Worm (Caenorhabditis elegans) whole organism, L4 larva: ENCODE results near the gene R09A8.5.
"Not testable (repeated sequence)": the region's sequence is repeated elsewhere in the genome, so short reads cannot be mapped to it uniquely, and the experiment has no call there.

Source experiments
- aha-1 ChIP-seq: fragments of 150-350 bp; peaks from one replicate; lab custom pipeline; 2014; ENCODE audit warnings: missing biosample characterization, missing genetic modification characterization
- ceh-44 ChIP-seq: fragments of 200-800 bp; sonication (Bioruptor generic); IDR thresholded peaks from 2 replicates; pipeline ENCODE4 v1.3.6; 2022; ENCODE audit warnings: missing genetic modification reagents, missing genetic modification characterization, missing compliant biosample characterization
- ces-1 ChIP-seq: fragments of 150-350 bp; sonication (generic microtip); optimal IDR thresholded peaks from 4 replicates; lab custom pipeline; 2014; ENCODE audit warnings: missing biosample characterization, missing genetic modification reagents, missing genetic modification characterization
- egl-27 ChIP-seq: sonication (generic microtip); optimal IDR thresholded peaks from 3 replicates; lab custom pipeline; 2017; ENCODE audit warnings: missing biosample characterization, missing genetic modification reagents, missing genetic modification characterization
- fkh-10 ChIP-seq: fragments of 150-350 bp; optimal IDR thresholded peaks from 2 replicates; lab custom pipeline; 2014; ENCODE audit warnings: missing biosample characterization, missing genetic modification reagents, missing genetic modification characterization
- lin-15B ChIP-seq: fragments of 150-350 bp; sonication (generic microtip); optimal IDR thresholded peaks from 3 replicates; lab custom pipeline; 2014; ENCODE audit warnings: missing biosample characterization, missing genetic modification characterization
- mdl-1 ChIP-seq, 2 experiments: fragments of 150-350 bp in 1 of 2; sonication (generic microtip) in 1 of 2; optimal IDR thresholded peaks; 2 replicates each; lab custom pipeline; 2014 to 2017; ENCODE audit warnings: missing biosample characterization in 2 of 2, missing genetic modification characterization in 2 of 2
- mes-2 ChIP-seq: sonication (generic microtip); optimal IDR thresholded peaks from 2 replicates; lab custom pipeline; 2016; ENCODE audit warnings: missing genotype, mild to moderate bottlenecking, missing genetic modification characterization, missing compliant biosample characterization; ENCODE audit not compliant: poor library complexity, severe bottlenecking
- nhr-102 ChIP-seq: sonication (generic microtip); optimal IDR thresholded peaks from 2 replicates; lab custom pipeline; 2016; ENCODE audit warnings: mild to moderate bottlenecking, missing genetic modification characterization, moderate library complexity, missing compliant biosample characterization
- nhr-28 ChIP-seq: fragments of 150-350 bp; optimal IDR thresholded peaks from 2 replicates; lab custom pipeline; 2014; ENCODE audit warnings: missing biosample characterization, missing genetic modification characterization
- skn-1 ChIP-seq: fragments of 150-350 bp; optimal IDR thresholded peaks from 2 replicates; lab custom pipeline; 2014; ENCODE audit warnings: missing biosample characterization, missing genetic modification characterization
- snpc-4 ChIP-seq: fragments of 150-350 bp; optimal IDR thresholded peaks from 2 replicates; lab custom pipeline; 2014; ENCODE audit warnings: missing biosample characterization, missing genetic modification characterization
- unc-62 ChIP-seq, 3 experiments: fragments of 150-350 bp in 1 of 3; sonication (generic microtip); optimal IDR thresholded peaks in 2 of 3; peaks in 1 of 3; 1 replicate in 1 of 3; 2 replicates in 2 of 3; lab custom pipeline; 2014 to 2017; ENCODE audit warnings: missing biosample characterization in 3 of 3, missing genetic modification characterization in 3 of 3, missing genetic modification reagents in 3 of 3, missing genotype in 1 of 3
- ztf-11 ChIP-seq: fragments of 150-350 bp; optimal IDR thresholded peaks from 2 replicates; lab custom pipeline; 2014; ENCODE audit warnings: missing biosample characterization, missing genetic modification characterization

DNA sequence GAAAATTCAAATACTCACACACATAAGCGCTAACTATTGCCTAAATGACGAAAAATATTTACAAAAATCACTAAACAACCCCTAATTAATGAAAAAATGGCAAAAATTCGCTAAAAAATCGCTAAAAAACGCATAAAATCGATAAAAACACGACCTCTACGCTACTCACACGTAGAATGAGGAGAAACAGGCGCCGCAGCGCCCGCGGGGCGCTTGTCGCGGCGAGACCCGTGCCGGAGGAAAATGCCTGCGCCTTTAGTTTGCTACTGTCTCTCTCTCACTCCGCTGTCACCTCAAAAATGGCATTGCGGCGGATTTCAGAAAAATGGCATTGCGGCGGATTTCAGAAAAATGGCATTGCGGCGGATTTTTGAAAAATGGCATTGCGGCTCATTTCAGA is 32.8 kb downstream of the R09A8.5 start:
- not testable (repeated sequence) for TF ChIP-seq snpc-4 (tag; lab: Kevin White, UChicago); ztf-11; ces-1 (GFP tag; lab: Kevin White, UChicago); lin-15B (tag; lab: Kevin White, UChicago); aha-1 (tag; lab: Kevin White, UChicago); unc-62 (GFP tag; optimal IDR thresholded peaks at IDR 0.05 in 1 of 2; lab: Kevin White, UChicago); unc-62 (tag; optimal IDR thresholded peaks at IDR 0.05; lab: Kevin White, UChicago); nhr-28 (tag; lab: Kevin White, UChicago); egl-27; ceh-44 (GFP tag; lab: Robert Waterston, UW); fkh-10; nhr-102 (tag; lab: Kevin White, UChicago); skn-1 (tag; lab: Kevin White, UChicago); mes-2; mdl-1 (tag; optimal IDR thresholded peaks at IDR 0.05; lab: Kevin White, UChicago)
